Worm (Caenorhabditis elegans): ENCODE results near the gene pho-12.
A peak's percentile ranks its signal among the peaks of the same experiment; 100 is the strongest.

The pho-12 gene

ce11 chrII:5099034-5099433 lies 38.4 kb upstream of the pho-12 start:
- no peak for TF ChIP-seq ama-1 (optimal IDR thresholded peaks at IDR 0.05)
- no peak for TF ChIP-seq pes-1 (GFP tag; IDR thresholded peaks at IDR 0.05)
- TF ChIP-seq hmg-4 (GFP tag; optimal IDR thresholded peaks at IDR 0.05), result no peak
- no peak for TF ChIP-seq ets-7 (tag; optimal IDR thresholded peaks at IDR 0.05)
- TF ChIP-seq tbx-11 (GFP tag; IDR thresholded peaks at IDR 0.05), result no peak

DNA sequence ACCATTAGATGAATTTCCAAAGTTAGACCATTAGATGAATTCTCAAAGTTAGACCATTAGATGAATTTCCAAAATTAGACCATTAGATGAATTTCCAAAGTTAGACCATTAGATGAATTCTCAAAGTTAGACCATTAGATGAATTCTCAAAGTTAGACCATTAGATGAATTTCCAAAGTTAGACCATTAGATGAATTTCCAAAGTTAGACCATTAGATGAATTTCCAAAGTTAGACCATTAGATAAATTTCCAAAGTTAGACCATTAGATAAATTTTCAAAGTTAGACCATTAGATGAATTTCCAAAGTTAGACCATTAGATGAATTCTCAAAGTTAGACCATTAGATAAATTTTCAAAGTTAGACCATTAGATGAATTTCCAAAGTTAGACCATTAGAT lies 36.8 kb upstream of the pho-12 start:
- TF ChIP-seq tbx-11 (GFP tag; IDR thresholded peaks at IDR 0.05) (peak; percentile 99), scrt-1 (GFP tag; IDR thresholded peaks at IDR 0.05) (peak; percentile 81), tbx-37 (GFP tag; conservative IDR thresholded peaks at IDR 0.05) (peak; percentile 90), sea-1 (GFP tag; conservative IDR thresholded peaks at IDR 0.05) (peak; percentile 89)

- TF ChIP-seq scrt-1 (GFP tag; IDR thresholded peaks at IDR 0.05), result no peak
- TF ChIP-seq tbx-11 (GFP tag; IDR thresholded peaks at IDR 0.05), result no peak
- TF ChIP-seq hmg-4 (GFP tag; optimal IDR thresholded peaks at IDR 0.05), result no peak
- TF ChIP-seq ama-1 (optimal IDR thresholded peaks at IDR 0.05), result no peak
- TF ChIP-seq ceh-13 (GFP tag; optimal IDR thresholded peaks at IDR 0.05), result no peak
- no peak for TF ChIP-seq sea-1 (GFP tag; conservative IDR thresholded peaks at IDR 0.05)
- TF ChIP-seq ets-7 (tag; optimal IDR thresholded peaks at IDR 0.05), result no peak
- TF ChIP-seq hmbx-1 (tag; optimal IDR thresholded peaks at IDR 0.05), result no peak
- no peak for TF ChIP-seq hnd-1 (tag; optimal IDR thresholded peaks at IDR 0.05)
- no peak for TF ChIP-seq tra-4 (tag; optimal IDR thresholded peaks at IDR 0.05)
Measured at ce11 chrII:5093945-5094344, 33.3 kb upstream of the pho-12 start, which contains the start of gene C04G6.13. C04G6.13 (plus strand) TSS chrII:5094245.

DNA sequence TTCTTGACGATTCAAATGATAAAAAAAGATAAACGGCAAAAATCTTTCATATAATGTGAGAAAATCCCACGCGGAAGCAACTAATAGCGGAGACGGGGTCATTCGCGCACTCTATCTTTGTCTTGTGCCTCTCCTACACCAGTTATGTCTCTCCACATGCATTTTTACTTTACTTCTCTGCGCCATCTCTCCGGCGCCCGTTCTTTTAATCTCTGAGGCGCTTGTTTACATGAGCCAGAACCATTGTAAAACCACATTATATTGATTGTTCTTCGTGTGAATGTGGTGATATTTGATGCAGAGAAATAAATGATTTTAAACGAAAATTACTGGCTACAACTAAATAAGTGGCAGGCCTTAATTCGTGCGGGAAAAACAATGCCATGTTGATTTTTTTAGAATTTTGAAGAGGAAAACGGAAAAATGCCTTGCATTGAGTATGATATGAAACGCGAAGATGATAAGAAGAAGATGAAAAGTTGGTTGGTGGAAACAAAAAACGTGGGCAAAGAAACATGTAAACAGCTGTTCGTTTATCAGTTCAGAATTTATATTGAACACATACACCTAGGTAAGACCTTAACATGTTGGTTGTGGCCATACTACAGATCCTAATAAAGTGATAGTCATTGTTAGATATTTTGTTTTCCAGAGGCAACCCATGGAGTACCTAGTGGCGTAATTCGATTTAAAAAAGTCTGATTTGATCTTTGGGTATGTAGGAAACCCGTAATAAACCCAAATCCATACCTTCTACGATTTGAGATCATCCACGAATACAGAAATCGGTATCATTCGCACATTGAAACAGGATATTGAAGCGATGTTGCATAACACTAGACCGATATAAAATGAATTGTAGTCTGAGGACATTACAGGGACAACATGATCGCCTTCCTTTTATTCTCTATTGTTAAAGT lies 32.0 kb upstream of the pho-12 start, which contains the start of gene C04G6.2:
C04G6.2 (plus strand) TSS at position 870 of the 920 bp plus-strand sequence.
- no peak for TF ChIP-seq hmg-4 (GFP tag; optimal IDR thresholded peaks at IDR 0.05)
- no peak for TF ChIP-seq tbx-11 (GFP tag; IDR thresholded peaks at IDR 0.05)

DNA sequence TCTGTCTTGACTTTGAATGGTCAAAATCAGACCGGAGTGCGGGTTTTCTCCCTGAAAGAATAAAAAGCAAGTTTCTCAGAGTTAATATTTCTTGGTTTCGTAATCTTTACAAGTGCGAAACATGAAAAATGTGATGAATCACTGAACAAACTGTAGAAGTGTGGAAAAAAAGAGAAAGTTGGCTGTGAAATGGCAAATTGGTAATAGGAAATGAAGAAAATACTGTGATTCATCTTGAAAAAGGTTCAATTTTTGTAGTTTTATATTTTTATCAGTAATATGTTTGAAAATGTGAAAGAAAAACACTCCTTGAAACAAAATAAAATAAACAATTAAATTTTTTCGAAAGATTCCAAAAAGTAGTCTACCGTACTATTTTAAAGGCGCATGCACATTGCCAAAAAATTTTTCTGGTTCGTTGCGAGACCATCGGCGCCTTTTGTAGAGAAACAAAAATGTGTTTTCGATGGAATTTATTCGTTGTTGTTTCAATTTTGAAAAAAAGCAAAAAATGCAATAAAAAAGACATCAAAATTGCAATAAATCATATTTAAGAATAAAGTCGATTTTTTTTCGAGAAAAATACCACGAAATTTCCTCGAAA lies 31.1 kb upstream of the pho-12 start, which contains the start of gene pld-1:
pld-1 (minus strand) TSS at position 51 of the 604 bp plus-strand sequence.
- TF ChIP-seq pes-1 (GFP tag; IDR thresholded peaks at IDR 0.05), result no peak
- no peak for TF ChIP-seq aly-1 (tag; optimal IDR thresholded peaks at IDR 0.05)
- no peak for TF ChIP-seq hnd-1 (tag; optimal IDR thresholded peaks at IDR 0.05)
- TF ChIP-seq ceh-13 (GFP tag; optimal IDR thresholded peaks at IDR 0.05), result no peak
- no peak for TF ChIP-seq F13C5.2 (tag; optimal IDR thresholded peaks at IDR 0.05)
- TF ChIP-seq tbx-37 (GFP tag; conservative IDR thresholded peaks at IDR 0.05), result no peak
- TF ChIP-seq sea-1 (GFP tag; conservative IDR thresholded peaks at IDR 0.05), result no peak
- no peak for TF ChIP-seq ets-7 (tag; optimal IDR thresholded peaks at IDR 0.05)
- no peak for TF ChIP-seq flt-1 (GFP tag; IDR thresholded peaks at IDR 0.05)

ce11 chrII:5086143-5086542 lies 25.5 kb upstream of the pho-12 start:
- TF ChIP-seq ceh-13 (GFP tag; optimal IDR thresholded peaks at IDR 0.05) (no peak), ceh-36 (tag; optimal IDR thresholded peaks at IDR 0.05) (no peak), hmg-4 (GFP tag; optimal IDR thresholded peaks at IDR 0.05) (no peak), flt-1 (GFP tag; IDR thresholded peaks at IDR 0.05) (no peak), tbx-11 (GFP tag; IDR thresholded peaks at IDR 0.05) (no peak), ets-7 (tag; optimal IDR thresholded peaks at IDR 0.05) (no peak), F13C5.2 (tag; optimal IDR thresholded peaks at IDR 0.05) (no peak), B0310.2 (tag; optimal IDR thresholded peaks at IDR 0.05) (no peak), ama-1 (optimal IDR thresholded peaks at IDR 0.05) (no peak), tra-4 (tag; optimal IDR thresholded peaks at IDR 0.05) (no peak), pes-1 (GFP tag; IDR thresholded peaks at IDR 0.05) (no peak), hnd-1 (tag; optimal IDR thresholded peaks at IDR 0.05) (no peak), hmbx-1 (tag; optimal IDR thresholded peaks at IDR 0.05) (no peak), sea-1 (GFP tag; conservative IDR thresholded peaks at IDR 0.05) (no peak), aly-1 (tag; optimal IDR thresholded peaks at IDR 0.05) (no peak)

- no peak for TF ChIP-seq aly-1 (tag; optimal IDR thresholded peaks at IDR 0.05)
Measured at ce11 chrII:5085450-5085849, 24.8 kb upstream of the pho-12 start, which contains the start of gene txt-9. txt-9 (plus strand) TSS chrII:5085785.

DNA sequence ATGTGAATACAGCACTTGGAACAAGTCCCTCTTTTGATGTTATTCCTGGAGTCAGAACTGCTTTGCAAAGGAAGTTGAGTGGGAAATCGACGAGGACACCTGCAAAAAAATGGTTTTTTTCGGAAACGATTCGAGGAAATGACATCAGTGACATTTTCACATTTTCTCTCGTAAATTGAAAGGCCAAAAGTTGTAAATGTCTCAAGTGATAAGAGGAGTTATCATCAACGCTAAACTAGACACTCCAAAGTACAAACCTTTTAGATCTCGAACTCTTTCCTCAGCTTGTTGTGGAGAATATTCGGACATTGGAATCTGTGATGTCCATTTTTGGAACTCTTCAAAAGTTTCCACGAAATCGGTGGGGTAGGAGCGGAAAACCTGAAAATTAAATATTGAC lies 23.6 kb upstream of the pho-12 start:
- TF ChIP-seq sea-1 (GFP tag; conservative IDR thresholded peaks at IDR 0.05), result no peak
- TF ChIP-seq ets-7 (tag; optimal IDR thresholded peaks at IDR 0.05), result no peak
- no peak for TF ChIP-seq tbx-11 (GFP tag; IDR thresholded peaks at IDR 0.05)
- TF ChIP-seq hnd-1 (tag; optimal IDR thresholded peaks at IDR 0.05), result no peak
- no peak for TF ChIP-seq B0310.2 (tag; optimal IDR thresholded peaks at IDR 0.05)
- no peak for TF ChIP-seq tra-4 (tag; optimal IDR thresholded peaks at IDR 0.05)
- TF ChIP-seq flt-1 (GFP tag; IDR thresholded peaks at IDR 0.05), result no peak
- no peak for TF ChIP-seq ama-1 (optimal IDR thresholded peaks at IDR 0.05)
- no peak for TF ChIP-seq F13C5.2 (tag; optimal IDR thresholded peaks at IDR 0.05)
- TF ChIP-seq hmg-4 (GFP tag; optimal IDR thresholded peaks at IDR 0.05), result no peak
- TF ChIP-seq ceh-36 (tag; optimal IDR thresholded peaks at IDR 0.05), result no peak
- no peak for TF ChIP-seq scrt-1 (GFP tag; IDR thresholded peaks at IDR 0.05)
- TF ChIP-seq ceh-13 (GFP tag; optimal IDR thresholded peaks at IDR 0.05), result no peak

Measured in whole organism, early embryonic.